Worm (Caenorhabditis elegans) whole organism, early embryonic: ENCODE measurements around the gene ZC239.17.
"Not testable (repeated sequence)": the region's sequence is repeated elsewhere in the genome, so short reads cannot be mapped to it uniquely, and the experiment has no call there.

ENCODE experiments used
- B0310.2 ChIP-seq: sonication (generic microtip); optimal IDR thresholded peaks from 2 replicates; lab custom pipeline; 2016; ENCODE audit warnings: mild to moderate bottlenecking, missing genetic modification characterization, missing compliant biosample characterization
- F13C5.2 ChIP-seq: sonication (generic microtip); optimal IDR thresholded peaks from 2 replicates; lab custom pipeline; 2017; ENCODE audit warnings: mild to moderate bottlenecking, missing genetic modification characterization, inconsistent platforms, missing compliant biosample characterization
- aly-1 ChIP-seq: sonication (generic microtip); optimal IDR thresholded peaks from 2 replicates; lab custom pipeline; 2016; ENCODE audit warnings: missing genetic modification characterization, missing compliant biosample characterization
- ama-1 ChIP-seq: fragments of 150-350 bp; optimal IDR thresholded peaks from 2 replicates; lab custom pipeline; 2014
- ceh-13 ChIP-seq: fragments of 200-800 bp; sonication (Bioruptor generic); optimal IDR thresholded peaks from 2 replicates; lab custom pipeline; 2018; ENCODE audit warnings: mild to moderate bottlenecking, missing genetic modification characterization, missing compliant biosample characterization
- ceh-36 ChIP-seq: sonication (generic microtip); optimal IDR thresholded peaks from 2 replicates; lab custom pipeline; 2016; ENCODE audit warnings: missing genetic modification characterization, inconsistent platforms, missing compliant biosample characterization
- ets-7 ChIP-seq: sonication (generic microtip); optimal IDR thresholded peaks from 2 replicates; lab custom pipeline; 2016; ENCODE audit warnings: missing genotype, missing genetic modification characterization, missing compliant biosample characterization
- flt-1 ChIP-seq: fragments of 200-800 bp; sonication (Bioruptor generic); IDR thresholded peaks from 2 replicates; pipeline ENCODE4 v1.3.6; 2022; ENCODE audit warnings: missing genetic modification characterization, missing compliant biosample characterization
- hmbx-1 ChIP-seq: sonication (generic microtip); optimal IDR thresholded peaks from 2 replicates; lab custom pipeline; 2016; ENCODE audit warnings: mild to moderate bottlenecking, missing genetic modification characterization, missing compliant biosample characterization
- hmg-4 ChIP-seq: fragments of 200-800 bp; sonication (Bioruptor generic); optimal IDR thresholded peaks from 2 replicates; lab custom pipeline; 2018; ENCODE audit warnings: mild to moderate bottlenecking, missing genetic modification characterization, missing compliant biosample characterization
- hnd-1 ChIP-seq: sonication (generic microtip); optimal IDR thresholded peaks from 2 replicates; lab custom pipeline; 2016; ENCODE audit warnings: missing genetic modification characterization, missing compliant biosample characterization
- pes-1 ChIP-seq: fragments of 200-800 bp; sonication (Bioruptor generic); IDR thresholded peaks from 2 replicates; pipeline ENCODE4 v1.3.6; 2022; ENCODE audit warnings: missing genetic modification reagents, missing genetic modification characterization, missing compliant biosample characterization
- scrt-1 ChIP-seq: fragments of 200-800 bp; sonication (Bioruptor generic); IDR thresholded peaks from 2 replicates; pipeline ENCODE4 v1.3.6; 2022; ENCODE audit warnings: missing genetic modification characterization, missing compliant biosample characterization
- sea-1 ChIP-seq: fragments of 200-800 bp; sonication (Bioruptor generic); conservative IDR thresholded peaks from 2 replicates; pipeline ENCODE4 v1.3.6; 2022; ENCODE audit warnings: missing genetic modification characterization, missing compliant biosample characterization
- tbx-11 ChIP-seq: fragments of 200-800 bp; sonication (Bioruptor generic); IDR thresholded peaks from 2 replicates; pipeline ENCODE4 v1.3.6; 2022; ENCODE audit warnings: missing genetic modification characterization, missing compliant biosample characterization
- tbx-37 ChIP-seq: fragments of 200-800 bp; sonication (Bioruptor generic); conservative IDR thresholded peaks from 2 replicates; pipeline ENCODE4 v1.3.6; 2022; ENCODE audit warnings: missing genetic modification reagents, missing genetic modification characterization, missing compliant biosample characterization
- tra-4 ChIP-seq: sonication (generic microtip); optimal IDR thresholded peaks from 2 replicates; lab custom pipeline; 2017; ENCODE audit warnings: missing genetic modification characterization, missing compliant biosample characterization

The ZC239.17 gene

ce11 chrII:3225200-3225599 is 480 bp downstream of the ZC239.17 start, which contains the start of gene ZC239.16:
ZC239.16 (minus strand) TSS chrII:3225319.
- TF ChIP-seq ceh-13 (GFP tag; lab: Kevin White, UChicago) (no peak), hnd-1 (no peak), hmg-4 (GFP tag; lab: Kevin White, UChicago) (no peak), hmbx-1 (tag; lab: Kevin White, UChicago) (no peak), sea-1 (no peak), flt-1 (no peak), F13C5.2 (tag; lab: Kevin White, UChicago) (no peak), aly-1 (tag; lab: Kevin White, UChicago) (no peak), ama-1 (lab: Kevin White, UChicago) (no peak), pes-1 (no peak), tbx-11 (GFP tag; lab: Robert Waterston, UW) (no peak), tbx-37 (GFP tag; lab: Robert Waterston, UW) (no peak), tra-4 (tag; lab: Kevin White, UChicago) (no peak)

- TF ChIP-seq ama-1 (lab: Kevin White, UChicago) = no peak
- TF ChIP-seq ceh-13 (GFP tag; lab: Kevin White, UChicago) = no peak
- no peak for TF ChIP-seq scrt-1 (GFP tag; lab: Robert Waterston, UW)
- no peak for TF ChIP-seq hnd-1
- no peak for TF ChIP-seq F13C5.2 (tag; lab: Kevin White, UChicago)
- no peak for TF ChIP-seq flt-1
- no peak for TF ChIP-seq ets-7 (tag; lab: Kevin White, UChicago)
- TF ChIP-seq ceh-36 (tag; lab: Kevin White, UChicago) = no peak
- no peak for TF ChIP-seq tra-4 (tag; lab: Kevin White, UChicago)
- no peak for TF ChIP-seq sea-1
- TF ChIP-seq hmg-4 (GFP tag; lab: Kevin White, UChicago) = no peak
- TF ChIP-seq tbx-37 (GFP tag; lab: Robert Waterston, UW) = no peak
- no peak for TF ChIP-seq hmbx-1 (tag; lab: Kevin White, UChicago)
- no peak for TF ChIP-seq tbx-11 (GFP tag; lab: Robert Waterston, UW)
- no peak for TF ChIP-seq pes-1
- no peak for TF ChIP-seq aly-1 (tag; lab: Kevin White, UChicago)
- no peak for TF ChIP-seq B0310.2 (tag; lab: Kevin White, UChicago)
Measured at ce11 chrII:3224631-3225030, 1.0 kb downstream of the ZC239.17 start, which contains the start of gene ZC239.15. ZC239.15 (minus strand) TSS chrII:3224731.

ce11 chrII:3222686-3223085 is 3.0 kb downstream of the ZC239.17 start, which contains the start of gene ZC239.13:
ZC239.13 (minus strand) TSS chrII:3222839.
- TF ChIP-seq tbx-37 (GFP tag; lab: Robert Waterston, UW) (no peak), flt-1 (no peak), B0310.2 (tag; lab: Kevin White, UChicago) (no peak), F13C5.2 (tag; lab: Kevin White, UChicago) (no peak), hmbx-1 (tag; lab: Kevin White, UChicago) (no peak), ceh-13 (GFP tag; lab: Kevin White, UChicago) (no peak), hnd-1 (no peak), pes-1 (no peak), scrt-1 (GFP tag; lab: Robert Waterston, UW) (no peak), tra-4 (tag; lab: Kevin White, UChicago) (no peak), ets-7 (tag; lab: Kevin White, UChicago) (no peak), ceh-36 (tag; lab: Kevin White, UChicago) (no peak), aly-1 (tag; lab: Kevin White, UChicago) (no peak), hmg-4 (GFP tag; lab: Kevin White, UChicago) (no peak), sea-1 (no peak), ama-1 (lab: Kevin White, UChicago) (no peak), tbx-11 (GFP tag; lab: Robert Waterston, UW) (no peak)

ce11 chrII:3221730-3222129 is 4.0 kb downstream of the ZC239.17 start, which contains the start of gene ZC239.14:
ZC239.14 (minus strand) TSS chrII:3222034.
- TF ChIP-seq hnd-1 (no peak), ceh-13 (GFP tag; lab: Kevin White, UChicago) (no peak), sea-1 (no peak), tra-4 (tag; lab: Kevin White, UChicago) (no peak)

- no peak for TF ChIP-seq aly-1 (tag; lab: Kevin White, UChicago)
- no peak for TF ChIP-seq flt-1
- TF ChIP-seq hnd-1 = no peak
- no peak for TF ChIP-seq hmg-4 (GFP tag; lab: Kevin White, UChicago)
- TF ChIP-seq pes-1 = no peak
- TF ChIP-seq B0310.2 (tag; lab: Kevin White, UChicago) = no peak
- TF ChIP-seq tra-4 (tag; lab: Kevin White, UChicago) = no peak
- TF ChIP-seq scrt-1 (GFP tag; lab: Robert Waterston, UW) = no peak
- TF ChIP-seq F13C5.2 (tag; lab: Kevin White, UChicago) = no peak
- no peak for TF ChIP-seq hmbx-1 (tag; lab: Kevin White, UChicago)
- no peak for TF ChIP-seq ceh-13 (GFP tag; lab: Kevin White, UChicago)
- no peak for TF ChIP-seq ama-1 (lab: Kevin White, UChicago)
- TF ChIP-seq sea-1 = no peak
- no peak for TF ChIP-seq tbx-11 (GFP tag; lab: Robert Waterston, UW)
- TF ChIP-seq ets-7 (tag; lab: Kevin White, UChicago) = no peak
- TF ChIP-seq tbx-37 (GFP tag; lab: Robert Waterston, UW) = no peak
- TF ChIP-seq ceh-36 (tag; lab: Kevin White, UChicago) = no peak
Measured at ce11 chrII:3220723-3221122, 5.0 kb downstream of the ZC239.17 start, which contains the start of gene ZC239.22. ZC239.22 (minus strand) TSS chrII:3220823.

ce11 chrII:3215762-3216161 is 9.9 kb downstream of the ZC239.17 start, which contains the start of gene ZC239.3:
ZC239.3 (plus strand) TSS chrII:3216062.
- not testable (repeated sequence) for TF ChIP-seq hnd-1; tbx-11 (GFP tag; lab: Robert Waterston, UW); scrt-1 (GFP tag; lab: Robert Waterston, UW)

- no peak for TF ChIP-seq sea-1
- TF ChIP-seq F13C5.2 (tag; lab: Kevin White, UChicago) = no peak
- TF ChIP-seq ama-1 (lab: Kevin White, UChicago) = no peak
- no peak for TF ChIP-seq hmg-4 (GFP tag; lab: Kevin White, UChicago)
- no peak for TF ChIP-seq tbx-37 (GFP tag; lab: Robert Waterston, UW)
- no peak for TF ChIP-seq ets-7 (tag; lab: Kevin White, UChicago)
- no peak for TF ChIP-seq scrt-1 (GFP tag; lab: Robert Waterston, UW)
- no peak for TF ChIP-seq hnd-1
- TF ChIP-seq tra-4 (tag; lab: Kevin White, UChicago) = no peak
- no peak for TF ChIP-seq hmbx-1 (tag; lab: Kevin White, UChicago)
- no peak for TF ChIP-seq pes-1
Measured at ce11 chrII:3213898-3214297, 11.8 kb downstream of the ZC239.17 start, which contains the start of gene ZC239.4. ZC239.4 (plus strand) TSS chrII:3214198.
